Fruit fly (Drosophila melanogaster) Kc167 (cell line): Measurements from ENCODE around the gene CG18233.

Experiments
- Myc ChIP-seq: fragments of >200 bp; optimal IDR thresholded peaks from 2 replicates; lab custom pipeline; 2017; ENCODE audit warnings: missing external identifiers
- Sin3A ChIP-seq: fragments of >200 bp; optimal IDR thresholded peaks from 2 replicates; lab custom pipeline; 2018; ENCODE audit warnings: missing external identifiers
- h ChIP-seq: fragments of >200 bp; optimal IDR thresholded peaks from 3 replicates; lab custom pipeline; 2018; ENCODE audit warnings: missing external identifiers
- insv ChIP-seq: fragments of >200 bp; optimal IDR thresholded peaks from 3 replicates; lab custom pipeline; 2018; ENCODE audit warnings: missing external identifiers
- psq ChIP-seq: fragments of >200 bp; optimal IDR thresholded peaks from 2 replicates; lab custom pipeline; 2017; ENCODE audit warnings: missing external identifiers
- ttk ChIP-seq: sonication (Bioruptor generic); optimal IDR thresholded peaks from 2 replicates; lab custom pipeline; 2017; ENCODE audit warnings: missing external identifiers

CG18233 gene

DNA sequence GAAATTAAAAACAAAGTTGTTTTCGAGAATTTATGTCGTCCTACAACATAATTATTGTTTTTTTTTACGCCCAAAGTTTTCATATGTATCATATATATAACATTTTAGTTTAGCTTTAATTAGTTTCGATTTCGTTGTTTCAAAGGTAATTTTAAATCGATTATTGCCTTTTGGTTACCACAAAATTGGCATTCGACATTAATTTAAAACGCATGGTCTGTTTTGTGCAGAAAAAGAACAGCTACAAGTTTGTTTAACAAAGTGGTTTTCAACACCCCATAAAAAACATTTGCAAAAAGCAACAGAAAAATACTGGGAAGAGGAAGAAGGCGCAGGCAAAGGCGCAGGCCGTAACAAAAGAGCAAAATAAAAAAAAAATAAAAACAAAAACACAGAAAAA, 33.2 kb downstream of the CG18233 start:
- TF ChIP-seq insv (lab: Kevin White, UChicago) (no peak), Myc (lab: Kevin White, UChicago) (no peak), Sin3A (no peak), h (lab: Kevin White, UChicago) (no peak), psq (lab: Kevin White, UChicago) (no peak)

DNA sequence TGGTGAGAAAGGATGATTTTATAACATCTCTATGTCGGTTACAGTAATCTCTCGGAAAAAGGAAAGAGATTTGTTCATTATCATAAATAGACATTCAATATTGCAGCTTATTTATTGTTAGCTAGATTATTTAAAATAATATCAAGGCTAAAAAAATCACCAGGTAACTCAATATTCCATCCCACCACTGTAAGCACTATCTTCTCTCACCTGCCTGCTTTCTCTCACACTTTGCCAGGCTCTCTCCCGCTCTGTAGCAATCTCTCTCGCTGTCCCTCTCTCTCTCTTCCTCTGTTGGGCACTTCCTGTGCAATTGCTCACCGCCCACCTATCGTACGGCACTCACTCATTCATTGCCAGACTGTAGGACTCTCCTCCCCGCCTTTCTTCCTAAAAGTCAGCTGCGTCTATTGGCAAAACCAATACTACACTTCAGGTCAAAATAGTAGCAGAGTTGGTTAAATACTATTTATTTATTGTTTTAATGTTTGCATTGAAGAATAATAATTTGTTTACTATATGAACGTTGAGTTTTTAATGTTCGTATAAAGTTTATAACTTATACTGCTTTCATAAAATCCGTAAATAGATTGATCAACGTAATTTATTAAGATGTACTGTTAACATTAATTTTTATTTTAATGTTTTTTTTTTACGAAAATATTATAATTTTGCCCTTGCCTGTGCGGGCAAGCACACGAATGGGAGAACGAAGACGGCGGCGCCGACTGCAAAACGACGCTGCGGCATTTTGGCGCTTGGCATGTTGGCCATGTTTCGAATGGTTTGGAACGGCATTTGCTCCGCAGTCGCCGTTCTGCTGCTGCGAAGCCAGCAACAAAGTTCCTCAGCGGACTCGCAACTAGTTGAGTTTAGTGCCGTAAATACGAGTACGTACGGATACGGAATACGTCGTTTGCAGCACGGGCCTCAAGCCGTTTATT, 35.6 kb downstream of the CG18233 start:
- TF ChIP-seq psq (lab: Kevin White, UChicago) (no peak), Myc (lab: Kevin White, UChicago) (no peak), h (lab: Kevin White, UChicago) (no peak), insv (lab: Kevin White, UChicago) (no peak), Sin3A (no peak), ttk (lab: Kevin White, UChicago) (no peak)

DNA sequence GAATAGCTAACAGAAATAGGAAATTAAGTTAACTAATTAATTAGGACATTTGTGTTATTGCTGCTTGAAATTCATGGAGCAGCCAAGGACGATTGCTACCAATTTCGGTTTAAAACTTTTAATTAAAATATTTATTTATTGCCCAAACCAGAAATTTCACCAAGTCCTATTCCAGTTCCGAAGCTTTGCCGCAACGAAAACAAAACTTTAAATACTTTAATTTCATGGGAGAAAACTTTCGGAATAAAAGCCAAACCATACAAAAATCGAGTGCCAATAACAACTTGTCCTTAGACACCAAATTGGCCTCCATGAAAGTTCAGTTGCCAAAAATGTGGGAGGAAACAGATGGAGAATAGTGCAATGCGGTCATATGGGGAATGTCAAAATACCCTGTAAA, 38.0 kb downstream of the CG18233 start:
- TF ChIP-seq insv (lab: Kevin White, UChicago), result no peak

DNA sequence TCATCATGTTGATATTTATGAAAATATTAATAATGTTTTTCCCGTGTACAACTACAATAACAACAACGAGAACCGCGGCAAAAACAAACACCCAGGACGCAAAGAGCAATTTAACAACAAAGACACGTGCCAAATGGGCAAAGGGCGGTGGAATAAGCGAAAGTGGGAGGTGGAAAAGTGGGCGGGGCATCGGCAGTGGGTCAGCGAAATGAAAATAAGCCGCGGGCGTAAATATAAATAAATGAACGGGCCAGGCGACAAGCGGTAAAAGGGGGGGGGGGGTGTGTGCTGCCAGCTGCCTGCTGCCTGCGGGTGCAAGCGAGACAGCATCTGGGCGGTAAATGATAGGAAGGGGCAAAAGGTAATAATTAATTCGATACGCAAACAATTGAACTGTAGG, 48.5 kb downstream of the CG18233 start:
- no peak for TF ChIP-seq psq (lab: Kevin White, UChicago)
- TF ChIP-seq Sin3A, result no peak
- TF ChIP-seq h (lab: Kevin White, UChicago), result no peak
- TF ChIP-seq insv (lab: Kevin White, UChicago), result no peak
- no peak for TF ChIP-seq Myc (lab: Kevin White, UChicago)
- TF ChIP-seq ttk (lab: Kevin White, UChicago), result no peak
